Fruit fly (Drosophila melanogaster): ENCODE results near the gene CG31088.

Gene CG31088

DNA sequence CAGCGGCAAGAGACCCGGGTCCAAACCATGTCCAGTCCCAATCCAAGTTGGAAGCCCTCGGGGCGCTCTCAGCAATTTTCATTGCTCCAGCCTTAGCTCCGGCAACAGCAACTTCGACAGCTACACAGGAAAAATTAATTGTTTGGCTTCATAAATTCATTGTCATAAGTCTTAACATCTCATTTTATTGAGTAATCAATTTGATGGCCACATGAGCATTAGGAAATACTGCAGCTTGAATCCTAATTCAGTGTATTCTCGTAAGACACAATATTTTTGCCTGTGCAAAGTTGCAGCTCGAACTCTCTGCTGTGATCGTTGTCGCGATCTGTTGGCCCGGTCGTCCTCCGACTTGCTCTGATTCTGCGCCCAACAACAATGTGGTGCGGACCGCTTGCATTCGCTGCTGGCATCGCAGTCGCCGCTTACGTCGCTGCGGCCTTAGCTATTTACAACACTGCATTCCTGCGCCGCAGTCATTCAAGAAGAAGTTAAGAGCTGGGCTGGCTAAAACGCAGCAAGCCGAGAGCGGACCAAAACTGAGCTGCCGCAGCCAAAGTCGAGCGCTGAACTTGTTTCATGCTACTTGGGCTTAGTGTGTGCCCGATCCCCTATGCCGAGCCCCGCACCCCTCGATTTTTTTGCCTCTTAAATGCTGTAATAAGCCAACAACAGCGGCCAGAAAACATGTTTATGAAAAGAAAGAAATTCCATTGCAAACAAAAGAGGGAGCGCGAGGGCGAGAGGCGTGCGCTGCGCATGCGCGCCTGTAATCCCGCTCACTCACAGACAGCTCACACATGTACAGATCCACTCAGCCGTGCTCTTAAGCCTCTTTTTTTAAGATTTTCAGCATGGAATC lies 31.1 kb downstream of the CG31088 start (continued):
- TF ChIP-seq Xrp1 (GFP tag; IDR thresholded peaks at IDR 0.05), result no peak; the same call in 1 of the 2 replicates
- no peak for TF ChIP-seq CG9215 (GFP tag; IDR thresholded peaks at IDR 0.05)
- peak; percentile 19 for TF ChIP-seq CG1529 (GFP tag; optimal IDR thresholded peaks at IDR 0.05)
- TF ChIP-seq CG32767 (GFP tag; IDR thresholded peaks at IDR 0.05), result no peak
- peak; percentile 63 for TF ChIP-seq CG4360 (GFP tag; IDR thresholded peaks at IDR 0.05)
- TF ChIP-seq sima (GFP tag; optimal IDR thresholded peaks at IDR 0.05), result no peak
- TF ChIP-seq PHDP (tag; optimal IDR thresholded peaks at IDR 0.05), result no peak
- TF ChIP-seq luna (GFP tag; optimal IDR thresholded peaks at IDR 0.05), result no peak
- no peak for TF ChIP-seq Usf (GFP tag; optimal IDR thresholded peaks at IDR 0.05)
- TF ChIP-seq CG17385 (GFP tag; optimal IDR thresholded peaks at IDR 0.05), result no peak
- no peak for TF ChIP-seq kah (GFP tag; optimal IDR thresholded peaks at IDR 0.05)
- TF ChIP-seq CTCF (GFP tag; optimal IDR thresholded peaks at IDR 0.05), result no peak
- TF ChIP-seq CG8290 (GFP tag; optimal IDR thresholded peaks at IDR 0.05), result no peak
- TF ChIP-seq CG8290 (tag; optimal IDR thresholded peaks at IDR 0.05), result no peak
- TF ChIP-seq CG2202 (tag; optimal IDR thresholded peaks at IDR 0.05), result peak; percentile 18
- TF ChIP-seq CG18262 (tag; optimal IDR thresholded peaks at IDR 0.05), result no peak
- no peak for TF ChIP-seq ftz-f1 (GFP tag; optimal IDR thresholded peaks at IDR 0.05)
- TF ChIP-seq HLH54F (GFP tag; optimal IDR thresholded peaks at IDR 0.05), result no peak
- peak; percentile 96 for TF ChIP-seq Drgx (GFP tag; IDR thresholded peaks at IDR 0.05)
- peak; percentile 86 for TF ChIP-seq lbe (GFP tag; optimal IDR thresholded peaks at IDR 0.05)
- TF ChIP-seq usp (GFP tag; optimal IDR thresholded peaks at IDR 0.05), result no peak
- no peak for TF ChIP-seq CG6813 (GFP tag; optimal IDR thresholded peaks at IDR 0.05)
- TF ChIP-seq Gug (GFP tag; IDR thresholded peaks at IDR 0.05), result no peak
- no peak for TF ChIP-seq salm (tag; optimal IDR thresholded peaks at IDR 0.05)
- no peak for TF ChIP-seq h (optimal IDR thresholded peaks at IDR 0.05)
- TF ChIP-seq Six4 (GFP tag; optimal IDR thresholded peaks at IDR 0.05), result no peak
- TF ChIP-seq CG13123 (GFP tag; optimal IDR thresholded peaks at IDR 0.05), result no peak
- peak; percentile 1 for TF ChIP-seq CG15479 (GFP tag; optimal IDR thresholded peaks at IDR 0.05)
- TF ChIP-seq bbx (GFP tag; IDR thresholded peaks at IDR 0.05; ENCODE audit: partially characterized antibody), result no peak
- TF ChIP-seq CG18619 (GFP tag; optimal IDR thresholded peaks at IDR 0.05), result no peak
- no peak for TF ChIP-seq esg (GFP tag; conservative IDR thresholded peaks at IDR 0.05)
- peak; percentile 8 for TF ChIP-seq CG11398 (GFP tag; optimal IDR thresholded peaks at IDR 0.05)
- peak; percentile 6 for TF ChIP-seq Chrac-16 (GFP tag; optimal IDR thresholded peaks at IDR 0.05)

DNA sequence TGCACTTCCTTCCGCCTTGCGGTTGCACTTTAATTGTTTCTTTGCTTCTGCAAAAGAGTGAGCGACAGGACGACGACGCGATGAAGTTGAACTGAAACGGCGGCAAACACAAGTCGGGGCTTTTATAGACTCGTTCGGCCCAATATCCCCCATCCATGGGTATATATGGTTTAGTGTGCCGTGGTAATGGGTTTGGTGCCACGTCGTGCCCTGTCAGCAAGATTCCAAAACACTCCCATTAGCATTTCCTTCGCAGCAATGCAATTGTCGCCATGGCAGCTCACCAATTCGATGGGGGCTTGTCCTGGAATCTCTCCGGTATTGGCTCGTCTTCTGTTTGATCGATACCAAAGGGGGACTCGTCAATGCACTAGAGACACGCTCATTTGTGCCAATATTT lies 32.8 kb downstream of the CG31088 start, which contains the start of gene CG45105:
Gene CG45105 (minus strand): TSS at position 101 of the 400 bp plus-strand sequence.
- peak; percentile 66 for TF ChIP-seq Ets65A (GFP tag)
- TF ChIP-seq CG6175 (GFP tag; IDR thresholded peaks at IDR 0.05), result no peak

dm6 chr3R:15913231-15913630 lies 37.5 kb downstream of the CG31088 start:
- no peak for TF ChIP-seq psq (GFP tag; optimal IDR thresholded peaks at IDR 0.05)
- peak; percentile 18; the same call in 1 of the 2 replicates for TF ChIP-seq sisA (GFP tag; IDR thresholded peaks at IDR 0.05)
- no peak for TF ChIP-seq CG9609 (GFP tag; optimal IDR thresholded peaks at IDR 0.05)
- TF ChIP-seq CG10431 (GFP tag; optimal IDR thresholded peaks at IDR 0.05), result no peak
- no peak for TF ChIP-seq zfh1 (GFP tag; IDR thresholded peaks at IDR 0.05)
- TF ChIP-seq Opbp (GFP tag; IDR thresholded peaks at IDR 0.05; ENCODE audit: partially characterized antibody), result peak; percentile 26; the same call in 1 of the 3 replicates
- no peak for TF ChIP-seq nau (GFP tag; optimal IDR thresholded peaks at IDR 0.05)
- no peak for TF ChIP-seq CG12236 (GFP tag; optimal IDR thresholded peaks at IDR 0.05)
- no peak for TF ChIP-seq Rfx (GFP tag; IDR thresholded peaks at IDR 0.05)
- TF ChIP-seq cwo (GFP tag; optimal IDR thresholded peaks at IDR 0.05), result no peak
- TF ChIP-seq pita (GFP tag; optimal IDR thresholded peaks at IDR 0.05), result peak; percentile 35
- TF ChIP-seq CG11504 (tag; optimal IDR thresholded peaks at IDR 0.05), result peak; percentile 96
- no peak for TF ChIP-seq Deaf1 (tag; optimal IDR thresholded peaks at IDR 0.05)
- 0 out of 2 replicates have a peak, but pooled peaks have one; percentile 12 for TF ChIP-seq CG4360 (GFP tag; IDR thresholded peaks at IDR 0.05)
- TF ChIP-seq CG15601 (tag; optimal IDR thresholded peaks at IDR 0.05), result no peak
- TF ChIP-seq HLHmδ (GFP tag; optimal IDR thresholded peaks at IDR 0.05), result no peak
- no peak for TF ChIP-seq cato (GFP tag; optimal IDR thresholded peaks at IDR 0.05; ENCODE audit: borderline replicate concordance)
